Worm (Caenorhabditis elegans) whole organism, mixed stage, embryonic: ENCODE data around the gene hsp-1.

Source experiments
- M03D4.4 ChIP-seq: sonication (generic microtip); optimal IDR thresholded peaks from 2 replicates; lab custom pipeline; 2017; ENCODE audit warnings: mild to moderate bottlenecking, missing genetic modification characterization, missing compliant biosample characterization
- bed-3 ChIP-seq: fragments of 200-800 bp; sonication (Bioruptor generic); optimal IDR thresholded peaks from 3 replicates; lab custom pipeline; 2018; ENCODE audit warnings: mild to moderate bottlenecking, missing genetic modification characterization, moderate library complexity, missing compliant biosample characterization
- blmp-1 ChIP-seq: fragments of 150-350 bp; optimal IDR thresholded peaks from 2 replicates; lab custom pipeline; 2014; ENCODE audit warnings: missing biosample characterization, missing genetic modification characterization
- ceh-39 ChIP-seq: fragments of 150-350 bp; optimal IDR thresholded peaks from 2 replicates; lab custom pipeline; 2014; ENCODE audit warnings: missing biosample characterization, missing genetic modification characterization
- ceh-43 ChIP-seq: fragments of 200-800 bp; sonication (Bioruptor generic); optimal IDR thresholded peaks from 2 replicates; lab custom pipeline; 2018; ENCODE audit warnings: mild to moderate bottlenecking, missing genetic modification characterization, moderate library complexity, missing compliant biosample characterization
- ceh-83 ChIP-seq: fragments of 200-800 bp; sonication (Bioruptor generic); optimal IDR thresholded peaks from 2 replicates; lab custom pipeline; 2018; ENCODE audit warnings: mild to moderate bottlenecking, missing genetic modification characterization, missing compliant biosample characterization
- ces-1 ChIP-seq: fragments of 150-350 bp; optimal IDR thresholded peaks from 2 replicates; lab custom pipeline; 2014; ENCODE audit warnings: missing biosample characterization, missing genetic modification reagents, missing genetic modification characterization
- cnd-1 ChIP-seq: fragments of 200-800 bp; sonication (Bioruptor generic); optimal IDR thresholded peaks from 2 replicates; lab custom pipeline; 2018; ENCODE audit warnings: mild to moderate bottlenecking, missing genetic modification characterization, missing compliant biosample characterization
- drap-1 ChIP-seq: fragments of 200-800 bp; sonication (Bioruptor generic); optimal IDR thresholded peaks from 3 replicates; lab custom pipeline; 2018; ENCODE audit warnings: mild to moderate bottlenecking, missing genetic modification characterization, missing compliant biosample characterization
- elt-3 ChIP-seq: fragments of 150-350 bp; optimal IDR thresholded peaks from 2 replicates; lab custom pipeline; 2014; ENCODE audit warnings: missing biosample characterization, missing genetic modification characterization
- flh-1 ChIP-seq: fragments of 200-800 bp; sonication (Bioruptor generic); optimal IDR thresholded peaks from 2 replicates; lab custom pipeline; 2018; ENCODE audit warnings: mild to moderate bottlenecking, missing genetic modification characterization, moderate library complexity, missing compliant biosample characterization
- ham-2 ChIP-seq: fragments of 200-800 bp; sonication (Bioruptor generic); optimal IDR thresholded peaks from 2 replicates; lab custom pipeline; 2018; ENCODE audit warnings: mild to moderate bottlenecking, missing genetic modification characterization, missing compliant biosample characterization
- hlh-1 ChIP-seq: fragments of 150-350 bp; optimal IDR thresholded peaks from 2 replicates; lab custom pipeline; 2014; ENCODE audit warnings: missing biosample characterization, missing genetic modification reagents, missing genetic modification characterization
- lin-13 ChIP-seq: fragments of 150-350 bp; optimal IDR thresholded peaks from 2 replicates; lab custom pipeline; 2014; ENCODE audit warnings: missing biosample characterization, missing genetic modification characterization
- lin-32 ChIP-seq: fragments of 200-800 bp; sonication (Bioruptor generic); optimal IDR thresholded peaks from 2 replicates; lab custom pipeline; 2018; ENCODE audit warnings: mild to moderate bottlenecking, missing genetic modification characterization, missing compliant biosample characterization
- mab-5 ChIP-seq: fragments of 150-350 bp; optimal IDR thresholded peaks from 2 replicates; lab custom pipeline; 2014; ENCODE audit warnings: missing biosample characterization, missing genetic modification characterization
- mep-1 ChIP-seq: fragments of 150-350 bp; optimal IDR thresholded peaks from 2 replicates; lab custom pipeline; 2017; ENCODE audit warnings: missing biosample characterization, missing genetic modification reagents, missing genetic modification characterization, inconsistent platforms
- mls-2 ChIP-seq: sonication (generic microtip); optimal IDR thresholded peaks from 2 replicates; lab custom pipeline; 2016; ENCODE audit warnings: mild to moderate bottlenecking, missing genetic modification characterization, moderate library complexity, missing compliant biosample characterization
- nhr-12 ChIP-seq: fragments of 150-350 bp; optimal IDR thresholded peaks from 2 replicates; lab custom pipeline; 2014; ENCODE audit warnings: missing biosample characterization, missing genetic modification characterization
- nhr-2 ChIP-seq: fragments of 150-350 bp; optimal IDR thresholded peaks from 2 replicates; lab custom pipeline; 2014; ENCODE audit warnings: missing biosample characterization, missing genetic modification characterization
- nhr-237 ChIP-seq: fragments of 150-350 bp; optimal IDR thresholded peaks from 2 replicates; lab custom pipeline; 2014; ENCODE audit warnings: missing biosample characterization, missing genetic modification characterization
- nhr-28 ChIP-seq: fragments of 150-350 bp; optimal IDR thresholded peaks from 2 replicates; lab custom pipeline; 2014; ENCODE audit warnings: missing biosample characterization, missing genetic modification characterization
- nhr-76 ChIP-seq: sonication (generic microtip); optimal IDR thresholded peaks from 2 replicates; lab custom pipeline; 2017; ENCODE audit warnings: missing biosample characterization, missing genetic modification characterization
- pha-4 ChIP-seq: fragments of 150-350 bp; optimal IDR thresholded peaks from 2 replicates; lab custom pipeline; 2018; ENCODE audit warnings: missing biosample characterization, missing genetic modification reagents, missing genetic modification characterization
- snpc-4 ChIP-seq: fragments of 150-350 bp; optimal IDR thresholded peaks from 2 replicates; lab custom pipeline; 2014; ENCODE audit warnings: missing biosample characterization, missing genetic modification characterization
- sptf-1 ChIP-seq: sonication (generic microtip); optimal IDR thresholded peaks from 2 replicates; lab custom pipeline; 2017; ENCODE audit warnings: mild to moderate bottlenecking, missing genetic modification characterization, moderate library complexity, missing compliant biosample characterization
- tbx-8 ChIP-seq: fragments of 200-800 bp; sonication (Bioruptor generic); optimal IDR thresholded peaks from 2 replicates; lab custom pipeline; 2018; ENCODE audit warnings: mild to moderate bottlenecking, missing genetic modification characterization, moderate library complexity, missing compliant biosample characterization
- unc-120 ChIP-seq: sonication (generic microtip); optimal IDR thresholded peaks from 2 replicates; lab custom pipeline; 2017; ENCODE audit warnings: missing genetic modification characterization, missing compliant biosample characterization; ENCODE audit not compliant: poor library complexity, severe bottlenecking
- unc-39 ChIP-seq: fragments of 150-350 bp; optimal IDR thresholded peaks from 2 replicates; lab custom pipeline; 2014; ENCODE audit warnings: missing biosample characterization, missing genetic modification characterization
- unc-62 ChIP-seq: fragments of 150-350 bp; optimal IDR thresholded peaks from 2 replicates; lab custom pipeline; 2014; ENCODE audit warnings: missing biosample characterization, missing genetic modification reagents, missing genetic modification characterization
- zip-8 ChIP-seq: fragments of 150-350 bp; optimal IDR thresholded peaks from 2 replicates; lab custom pipeline; 2014; ENCODE audit warnings: missing biosample characterization, missing genetic modification characterization
- ztf-11 ChIP-seq: fragments of 150-350 bp; optimal IDR thresholded peaks from 2 replicates; lab custom pipeline; 2014; ENCODE audit warnings: missing biosample characterization, missing genetic modification characterization

hsp-1 gene

DNA sequence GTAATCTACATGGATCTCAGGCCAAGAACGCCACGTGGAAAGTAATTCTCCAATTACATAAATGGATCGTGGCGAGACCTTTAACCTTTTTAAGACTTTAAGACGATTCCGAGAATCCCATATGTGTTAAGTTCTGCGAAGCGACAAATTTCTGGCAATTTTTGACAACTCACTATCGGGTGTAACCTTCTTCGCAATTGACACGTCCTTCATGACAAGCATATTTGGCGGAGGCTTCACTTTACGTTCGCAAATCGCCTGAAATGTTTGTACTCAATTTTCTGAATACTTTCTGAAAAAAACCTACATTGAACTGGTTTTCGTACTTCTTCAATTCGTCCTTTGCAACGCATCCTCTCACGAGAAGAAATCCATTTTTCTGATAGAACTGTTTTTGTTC is 19.9 kb upstream of the hsp-1 start:
- TF ChIP-seq snpc-4 (tag; lab: Kevin White, UChicago), result no peak
- no peak for TF ChIP-seq bed-3 (GFP tag; lab: Kevin White, UChicago)
- no peak for TF ChIP-seq nhr-28 (tag; lab: Kevin White, UChicago)
- TF ChIP-seq tbx-8 (GFP tag; lab: Kevin White, UChicago), result no peak
- TF ChIP-seq unc-62 (GFP tag; lab: Kevin White, UChicago), result no peak
- no peak for TF ChIP-seq lin-13 (tag; lab: Kevin White, UChicago)
- no peak for TF ChIP-seq flh-1 (GFP tag; lab: Kevin White, UChicago)
- no peak for TF ChIP-seq nhr-76 (tag; lab: Kevin White, UChicago)
- TF ChIP-seq mep-1 (tag; lab: Kevin White, UChicago), result no peak
- TF ChIP-seq mab-5 (tag; lab: Kevin White, UChicago), result no peak
- TF ChIP-seq blmp-1 (tag; lab: Kevin White, UChicago), result no peak
- TF ChIP-seq unc-120 (tag; lab: Kevin White, UChicago), result no peak
- TF ChIP-seq ceh-39 (tag; lab: Kevin White, UChicago), result no peak
- TF ChIP-seq ham-2, result no peak

DNA sequence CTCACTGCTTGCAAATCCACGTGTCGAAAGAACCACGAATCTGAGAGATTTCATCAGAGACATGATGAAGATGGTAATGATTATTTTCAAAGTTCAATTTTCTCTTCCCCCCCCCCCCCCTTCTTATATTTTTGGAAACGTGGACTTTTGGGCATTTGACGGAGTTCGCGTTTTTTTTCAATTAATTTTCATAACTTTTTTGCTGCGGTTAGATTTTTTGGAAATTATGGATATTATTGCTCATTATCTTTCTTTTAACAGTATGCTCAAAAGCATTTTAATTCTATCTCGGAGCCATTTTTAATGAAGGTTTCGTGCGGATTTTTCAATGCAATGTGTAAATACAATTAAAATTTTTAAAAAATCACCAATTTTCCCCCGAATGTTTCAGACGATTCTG is 19.4 kb upstream of the hsp-1 start, which contains the start of gene phyh-1:
Gene phyh-1, minus strand, starts transcription at position 101 of the 400 bp plus-strand sequence.
- TF ChIP-seq unc-39 (tag; lab: Kevin White, UChicago) (no peak), unc-62 (GFP tag; lab: Kevin White, UChicago) (no peak), drap-1 (GFP tag; lab: Kevin White, UChicago) (no peak), lin-13 (tag; lab: Kevin White, UChicago) (no peak)
- TF ChIP-seq, all 35 proteins: peak for 0

DNA sequence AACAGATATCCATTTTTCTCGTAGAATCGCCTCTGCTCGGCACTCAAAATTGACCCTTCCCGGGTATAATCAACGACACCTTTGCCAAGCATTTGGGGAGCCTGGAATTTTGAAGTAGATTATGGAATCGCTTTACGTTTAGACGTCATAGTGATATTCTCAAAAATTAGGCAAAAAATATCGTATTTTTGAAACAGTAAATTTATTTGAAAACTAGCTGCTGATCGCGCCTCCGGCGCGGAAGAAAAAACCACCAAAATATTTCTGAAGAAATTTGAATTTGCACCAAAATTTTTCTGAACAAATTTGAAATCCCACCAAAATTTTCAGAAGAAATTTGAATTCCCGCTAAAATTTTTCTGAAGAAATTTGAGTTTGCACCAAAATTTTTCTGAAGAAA is 16.4 kb upstream of the hsp-1 start, which contains the start of gene ZK550.6:
Gene ZK550.6, minus strand, starts transcription at position 101 of the 400 bp plus-strand sequence.
- TF ChIP-seq cnd-1 (tag; lab: Kevin White, UChicago), result no peak
- TF ChIP-seq drap-1 (GFP tag; lab: Kevin White, UChicago), result no peak
- TF ChIP-seq ces-1, result no peak
- no peak for TF ChIP-seq elt-3 (tag; lab: Kevin White, UChicago)
- TF ChIP-seq mls-2 (tag; lab: Kevin White, UChicago), result no peak
- no peak for TF ChIP-seq lin-32 (GFP tag; lab: Kevin White, UChicago)
- no peak for TF ChIP-seq ham-2
- TF ChIP-seq zip-8 (tag; lab: Kevin White, UChicago), result no peak
- TF ChIP-seq ztf-11 (tag; lab: Kevin White, UChicago), result no peak
- no peak for TF ChIP-seq nhr-12 (tag; lab: Kevin White, UChicago)
- no peak for TF ChIP-seq unc-62 (GFP tag; lab: Kevin White, UChicago)
- TF ChIP-seq nhr-28 (tag; lab: Kevin White, UChicago), result no peak
- TF ChIP-seq mab-5 (tag; lab: Kevin White, UChicago), result no peak
- no peak for TF ChIP-seq tbx-8 (GFP tag; lab: Kevin White, UChicago)
- no peak for TF ChIP-seq unc-39 (tag; lab: Kevin White, UChicago)
- no peak for TF ChIP-seq snpc-4 (tag; lab: Kevin White, UChicago)
- no peak for TF ChIP-seq pha-4
- TF ChIP-seq nhr-2 (tag; lab: Kevin White, UChicago), result no peak
- TF ChIP-seq lin-13 (tag; lab: Kevin White, UChicago), result no peak
- TF ChIP-seq flh-1 (GFP tag; lab: Kevin White, UChicago), result no peak
- TF ChIP-seq, all 35 proteins: peak for 0

DNA sequence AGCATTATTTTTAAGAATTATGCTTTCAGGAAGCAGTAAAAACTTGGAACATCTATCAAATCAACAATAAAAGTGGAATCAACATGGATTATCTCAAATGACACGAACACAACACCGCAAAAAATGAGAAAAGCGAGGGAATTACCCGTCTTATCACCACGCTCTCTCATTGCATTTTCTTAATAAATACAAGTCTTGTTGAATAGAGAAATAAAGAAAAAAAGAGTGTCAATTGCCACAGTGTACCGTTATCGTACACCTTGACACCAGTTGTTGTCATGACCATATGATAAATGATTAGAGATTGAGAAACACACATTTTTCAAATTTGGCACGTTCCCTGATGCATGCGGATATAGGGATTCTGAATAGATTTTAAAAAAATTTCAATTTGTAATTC is 15.0 kb upstream of the hsp-1 start:
- TF ChIP-seq ztf-11 (tag; lab: Kevin White, UChicago) (no peak), ham-2 (no peak), nhr-12 (tag; lab: Kevin White, UChicago) (no peak), M03D4.4 (no peak), unc-39 (tag; lab: Kevin White, UChicago) (no peak), zip-8 (tag; lab: Kevin White, UChicago) (no peak), nhr-76 (tag; lab: Kevin White, UChicago) (no peak), ces-1 (no peak), blmp-1 (tag; lab: Kevin White, UChicago) (no peak), sptf-1 (tag; lab: Kevin White, UChicago) (no peak), drap-1 (GFP tag; lab: Kevin White, UChicago) (no peak), nhr-28 (tag; lab: Kevin White, UChicago) (no peak), ceh-83 (GFP tag; lab: Kevin White, UChicago) (no peak), ceh-39 (tag; lab: Kevin White, UChicago) (no peak), unc-62 (GFP tag; lab: Kevin White, UChicago) (no peak), flh-1 (GFP tag; lab: Kevin White, UChicago) (no peak)

DNA sequence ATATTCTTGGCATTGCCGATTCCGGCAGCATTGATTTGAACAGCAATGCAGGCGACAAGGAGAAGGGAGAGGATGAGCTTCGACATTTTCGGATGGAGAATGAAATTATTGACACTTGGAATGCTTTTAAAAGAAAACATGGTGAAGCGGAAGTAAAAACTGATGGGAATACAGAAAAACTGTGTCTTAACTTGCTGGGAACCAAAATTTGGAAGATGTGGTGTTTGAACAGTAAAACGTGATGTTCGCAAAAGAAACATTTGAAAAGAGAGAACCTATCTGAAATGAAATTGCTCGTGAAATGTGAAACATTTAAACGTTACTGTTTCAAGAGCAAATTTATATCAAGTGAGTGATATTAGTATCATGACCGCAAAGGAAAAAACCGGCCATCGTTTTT is 14.0 kb upstream of the hsp-1 start, which contains the start of gene F26D10.13:
Gene F26D10.13, minus strand, starts transcription at position 101 of the 400 bp plus-strand sequence.
- no peak for TF ChIP-seq ztf-11 (tag; lab: Kevin White, UChicago)
- TF ChIP-seq cnd-1 (tag; lab: Kevin White, UChicago), result no peak
- TF ChIP-seq tbx-8 (GFP tag; lab: Kevin White, UChicago), result no peak
- no peak for TF ChIP-seq nhr-237 (tag; lab: Kevin White, UChicago)
- TF ChIP-seq unc-120 (tag; lab: Kevin White, UChicago), result no peak
- no peak for TF ChIP-seq ceh-43
- no peak for TF ChIP-seq M03D4.4
- TF ChIP-seq hlh-1, result no peak
- no peak for TF ChIP-seq ces-1
- TF ChIP-seq mab-5 (tag; lab: Kevin White, UChicago), result no peak
- TF ChIP-seq unc-62 (GFP tag; lab: Kevin White, UChicago), result no peak
- no peak for TF ChIP-seq mep-1 (tag; lab: Kevin White, UChicago)
- no peak for TF ChIP-seq ceh-39 (tag; lab: Kevin White, UChicago)
- no peak for TF ChIP-seq lin-32 (GFP tag; lab: Kevin White, UChicago)
- TF ChIP-seq blmp-1 (tag; lab: Kevin White, UChicago), result no peak
- no peak for TF ChIP-seq nhr-28 (tag; lab: Kevin White, UChicago)
- TF ChIP-seq snpc-4 (tag; lab: Kevin White, UChicago), result no peak
- no peak for TF ChIP-seq flh-1 (GFP tag; lab: Kevin White, UChicago)
